Worm (Caenorhabditis elegans): ENCODE measurements around the gene xnd-1.

Gene xnd-1

ce11 chrIII:5621236-5621635, 17.0 kb downstream of the xnd-1 start (continued):
- no peak for TF ChIP-seq bed-1 (GFP tag; IDR thresholded peaks at IDR 0.05)
- TF ChIP-seq lag-1 (GFP tag; IDR thresholded peaks at IDR 0.05) = no peak
- TF ChIP-seq ceh-40 (GFP tag; IDR thresholded peaks at IDR 0.05) = no peak
- no peak for TF ChIP-seq tlf-1 (GFP tag; optimal IDR thresholded peaks at IDR 0.05)
- no peak; the same call in 1 of the 2 replicates for TF ChIP-seq lin-26 (GFP tag; IDR thresholded peaks at IDR 0.05)
- TF ChIP-seq let-526 (GFP tag; IDR thresholded peaks at IDR 0.05) = no peak
- TF ChIP-seq F37B4.10 (GFP tag; IDR thresholded peaks at IDR 0.05) = no peak
- no peak for TF ChIP-seq F57A8.1 (GFP tag; optimal IDR thresholded peaks at IDR 0.05)
- no peak for TF ChIP-seq madf-10 (tag; optimal IDR thresholded peaks at IDR 0.05)
- TF ChIP-seq D2030.7 (GFP tag; IDR thresholded peaks at IDR 0.05) = peak; percentile 8; the same call in 1 of the 2 replicates
- TF ChIP-seq cebp-1 (GFP tag; IDR thresholded peaks at IDR 0.05) = no peak
- TF ChIP-seq cebp-1 (tag; optimal IDR thresholded peaks at IDR 0.05) = peak; percentile 71
- TF ChIP-seq unc-130 (GFP tag; optimal IDR thresholded peaks at IDR 0.05) = no peak
- TF ChIP-seq ceh-27 (GFP tag; optimal IDR thresholded peaks at IDR 0.05) = peak; percentile 27
- no peak for TF ChIP-seq F10E7.11 (tag; optimal IDR thresholded peaks at IDR 0.05)
- no peak for TF ChIP-seq sea-2 (GFP tag; IDR thresholded peaks at IDR 0.05)
- peak; percentile 82 for TF ChIP-seq attf-5 (GFP tag; optimal IDR thresholded peaks at IDR 0.05)
- no peak for TF ChIP-seq attf-3 (GFP tag; conservative IDR thresholded peaks at IDR 0.05)
- no peak for TF ChIP-seq snpc-1.1 (tag; optimal IDR thresholded peaks at IDR 0.05; ENCODE audit: insufficient read depth)
- TF ChIP-seq let-607 (tag; optimal IDR thresholded peaks at IDR 0.05) = peak in 1 of 2 experiments; percentile 58
- TF ChIP-seq aptf-2 (GFP tag; conservative IDR thresholded peaks at IDR 0.05) = peak; percentile 77; the same call in 1 of the 2 replicates
- no peak for TF ChIP-seq xnd-1 (tag; optimal IDR thresholded peaks at IDR 0.05)
- TF ChIP-seq hlh-12 (tag; optimal IDR thresholded peaks at IDR 0.05) = no peak
- no peak for TF ChIP-seq F52B5.7 (tag; optimal IDR thresholded peaks at IDR 0.05)
- TF ChIP-seq F33H1.4 (GFP tag; IDR thresholded peaks at IDR 0.05) = no peak
- TF ChIP-seq ztf-22 (GFP tag; optimal IDR thresholded peaks at IDR 0.05) = no peak
- no peak for TF ChIP-seq hmg-20 (GFP tag; IDR thresholded peaks at IDR 0.05)
- TF ChIP-seq ztf-28 (GFP tag; IDR thresholded peaks at IDR 0.05) = no peak
- TF ChIP-seq Y79H2A.3 (GFP tag; conservative IDR thresholded peaks at IDR 0.05) = no peak
- no peak for TF ChIP-seq rpc-1 (optimal IDR thresholded peaks at IDR 0.05)
- TF ChIP-seq rpc-1 (tag; optimal IDR thresholded peaks at IDR 0.05) = no peak
- no peak for TF ChIP-seq pha-4 (tag; optimal IDR thresholded peaks at IDR 0.05)
- no peak for TF ChIP-seq ceh-91 (GFP tag; IDR thresholded peaks at IDR 0.05)
- peak; percentile 29 for TF ChIP-seq die-1 (tag; optimal IDR thresholded peaks at IDR 0.05)
- peak; percentile 24 for TF ChIP-seq lin-54 (GFP tag; optimal IDR thresholded peaks at IDR 0.05)
- no peak for TF ChIP-seq ztf-18 (tag; optimal IDR thresholded peaks at IDR 0.05)
- TF ChIP-seq ceh-79 (tag; optimal IDR thresholded peaks at IDR 0.05) = no peak
- peak; percentile 19; the same call in 1 of the 2 replicates for TF ChIP-seq madf-8 (GFP tag; conservative IDR thresholded peaks at IDR 0.05)
- TF ChIP-seq chd-7 (tag; optimal IDR thresholded peaks at IDR 0.05) = no peak
- TF ChIP-seq zfh-2 (GFP tag; conservative IDR thresholded peaks at IDR 0.05) = peak; percentile 86
- TF ChIP-seq aptf-3 (GFP tag; IDR thresholded peaks at IDR 0.05) = no peak
